Worm (Caenorhabditis elegans) whole organism, L1 larva: ENCODE data around the gene T22D1.1.

Experiments
- C16A3.4 ChIP-seq: fragments of 150-350 bp; optimal IDR thresholded peaks from 2 replicates; lab custom pipeline; 2014; ENCODE audit warnings: missing biosample characterization, missing genetic modification characterization
- aly-2 ChIP-seq: fragments of 150-350 bp; optimal IDR thresholded peaks from 2 replicates; lab custom pipeline; 2014; ENCODE audit warnings: missing biosample characterization, missing genetic modification characterization
- blmp-1 ChIP-seq: fragments of 150-350 bp; optimal IDR thresholded peaks from 2 replicates; lab custom pipeline; 2014; ENCODE audit warnings: missing biosample characterization, missing genetic modification characterization
- ceh-63 ChIP-seq: fragments of 200-800 bp; sonication (Bioruptor generic); optimal IDR thresholded peaks from 2 replicates; lab custom pipeline; 2018; ENCODE audit warnings: mild to moderate bottlenecking, missing genetic modification characterization, missing compliant biosample characterization
- efl-1 ChIP-seq, 4 experiments: fragments of 150-350 bp; optimal IDR thresholded peaks in 3 of 4; peaks in 1 of 4; 1 replicate in 1 of 4; 2 replicates in 3 of 4; lab custom pipeline; 2014; ENCODE audit warnings: missing biosample characterization in 2 of 4, missing genetic modification characterization in 2 of 4, missing genetic modification reagents in 2 of 4
- efl-3 ChIP-seq: fragments of 200-800 bp; sonication (Bioruptor generic); optimal IDR thresholded peaks from 2 replicates; lab custom pipeline; 2018; ENCODE audit warnings: mild to moderate bottlenecking, missing genetic modification characterization, missing compliant biosample characterization
- egl-13 ChIP-seq: sonication (generic microtip); optimal IDR thresholded peaks from 2 replicates; lab custom pipeline; 2016; ENCODE audit warnings: missing genotype, missing genetic modification reagents, missing genetic modification characterization, missing compliant biosample characterization
- elt-2 ChIP-seq: sonication (generic microtip); optimal IDR thresholded peaks from 2 replicates; lab custom pipeline; 2016; ENCODE audit warnings: missing genetic modification characterization, mild to moderate bottlenecking, inconsistent platforms, missing compliant biosample characterization, missing genetic modification reagents
- elt-3 ChIP-seq, 6 experiments: fragments of 150-350 bp in 1 of 6; sonication (generic microtip); optimal IDR thresholded peaks; 2 replicates each; lab custom pipeline; 2017 to 2018; ENCODE audit warnings: missing biosample characterization in 6 of 6, missing genetic modification characterization in 6 of 6, inconsistent platforms in 1 of 6
- ets-5 ChIP-seq: fragments of 200-800 bp; sonication (Bioruptor generic); IDR thresholded peaks from 2 replicates; pipeline ENCODE4 v1.3.6; 2022; ENCODE audit warnings: missing genetic modification characterization, missing compliant biosample characterization
- fkh-10 ChIP-seq: sonication (generic microtip); optimal IDR thresholded peaks from 2 replicates; lab custom pipeline; 2017; ENCODE audit warnings: missing biosample characterization, missing genetic modification reagents, missing genetic modification characterization
- fkh-4 ChIP-seq: sonication (generic microtip); optimal IDR thresholded peaks from 2 replicates; lab custom pipeline; 2016; ENCODE audit warnings: missing compliant biosample characterization, missing genetic modification characterization, borderline replicate concordance
- hlh-4 ChIP-seq: sonication (generic microtip); optimal IDR thresholded peaks from 2 replicates; lab custom pipeline; 2016; ENCODE audit warnings: mild to moderate bottlenecking, missing genetic modification characterization, missing compliant biosample characterization
- hpl-2 ChIP-seq: fragments of 150-350 bp; optimal IDR thresholded peaks from 2 replicates; lab custom pipeline; 2014; ENCODE audit warnings: missing biosample characterization, missing genetic modification reagents, missing genetic modification characterization
- isw-1 ChIP-seq: fragments of 200-800 bp; sonication (Bioruptor generic); IDR thresholded peaks from 2 replicates; pipeline ENCODE4 v1.3.6; 2022; ENCODE audit warnings: missing genetic modification characterization, missing compliant biosample characterization
- jun-1 ChIP-seq: fragments of 150-350 bp; optimal IDR thresholded peaks from 2 replicates; lab custom pipeline; 2014; ENCODE audit warnings: missing biosample characterization, missing genetic modification reagents, missing genetic modification characterization
- lin-14 ChIP-seq: fragments of 200-800 bp; sonication (Bioruptor generic); optimal IDR thresholded peaks from 2 replicates; lab custom pipeline; 2018; ENCODE audit warnings: mild to moderate bottlenecking, missing genetic modification characterization, moderate library complexity, missing compliant biosample characterization
- lin-15B ChIP-seq: fragments of 150-350 bp; sonication (generic microtip); optimal IDR thresholded peaks from 3 replicates; lab custom pipeline; 2014; ENCODE audit warnings: missing biosample characterization, missing genetic modification characterization
- lin-35 ChIP-seq, 2 experiments: fragments of 150-350 bp; optimal IDR thresholded peaks; 2 replicates each; lab custom pipeline; 2014; ENCODE audit warnings: missing biosample characterization in 2 of 2, missing genetic modification characterization in 2 of 2, missing genetic modification reagents in 2 of 2
- mab-9 ChIP-seq: fragments of 200-800 bp; sonication (Bioruptor generic); IDR thresholded peaks from 2 replicates; pipeline ENCODE4 v1.3.6; 2022; ENCODE audit warnings: missing genetic modification reagents, missing genetic modification characterization, missing compliant biosample characterization
- mef-2 ChIP-seq: fragments of 150-350 bp; optimal IDR thresholded peaks from 2 replicates; lab custom pipeline; 2014; ENCODE audit warnings: missing biosample characterization, missing genetic modification characterization
- mep-1 ChIP-seq: fragments of 150-350 bp; optimal IDR thresholded peaks from 2 replicates; lab custom pipeline; 2014; ENCODE audit warnings: missing biosample characterization, missing genetic modification characterization
- nhr-11 ChIP-seq: fragments of 150-350 bp; optimal IDR thresholded peaks from 2 replicates; lab custom pipeline; 2014; ENCODE audit warnings: missing biosample characterization, missing genetic modification characterization
- nhr-12 ChIP-seq: sonication (generic microtip); optimal IDR thresholded peaks from 2 replicates; lab custom pipeline; 2017; ENCODE audit warnings: missing biosample characterization, missing genetic modification characterization
- nhr-20 ChIP-seq: sonication (generic microtip); optimal IDR thresholded peaks from 2 replicates; lab custom pipeline; 2016; ENCODE audit warnings: mild to moderate bottlenecking, missing genetic modification characterization, missing compliant biosample characterization
- nhr-28 ChIP-seq: fragments of 150-350 bp; optimal IDR thresholded peaks from 2 replicates; lab custom pipeline; 2014; ENCODE audit warnings: missing biosample characterization, missing genetic modification characterization
- nhr-84 ChIP-seq: sonication (generic microtip); optimal IDR thresholded peaks from 2 replicates; lab custom pipeline; 2017; ENCODE audit warnings: missing biosample characterization, missing genetic modification characterization
- nhr-90 ChIP-seq: sonication (generic microtip); optimal IDR thresholded peaks from 2 replicates; lab custom pipeline; 2016; ENCODE audit warnings: mild to moderate bottlenecking, missing genetic modification characterization, missing compliant biosample characterization; ENCODE audit not compliant: poor library complexity
- pax-3 ChIP-seq: fragments of 200-800 bp; sonication (Bioruptor generic); optimal IDR thresholded peaks from 2 replicates; lab custom pipeline; 2018; ENCODE audit warnings: mild to moderate bottlenecking, missing genetic modification characterization, moderate library complexity, missing compliant biosample characterization
- skn-1 ChIP-seq: fragments of 150-350 bp; optimal IDR thresholded peaks from 2 replicates; lab custom pipeline; 2014; ENCODE audit warnings: missing biosample characterization, missing genetic modification characterization
- snu-23 ChIP-seq: sonication (generic microtip); optimal IDR thresholded peaks from 2 replicates; lab custom pipeline; 2016; ENCODE audit warnings: missing genetic modification characterization, missing compliant biosample characterization
- sup-37 ChIP-seq: fragments of 200-800 bp; sonication (Bioruptor generic); optimal IDR thresholded peaks from 2 replicates; lab custom pipeline; 2018; ENCODE audit warnings: mild to moderate bottlenecking, missing genetic modification characterization, missing compliant biosample characterization
- unc-130 ChIP-seq: fragments of 150-350 bp; optimal IDR thresholded peaks from 2 replicates; lab custom pipeline; 2017; ENCODE audit warnings: missing biosample characterization, missing genetic modification characterization, inconsistent platforms
- unc-30 ChIP-seq: sonication (generic microtip); optimal IDR thresholded peaks from 2 replicates; lab custom pipeline; 2017; ENCODE audit warnings: missing biosample characterization, missing genetic modification characterization
- unc-62 ChIP-seq: fragments of 150-350 bp; optimal IDR thresholded peaks from 2 replicates; lab custom pipeline; 2014; ENCODE audit warnings: missing biosample characterization, missing genetic modification reagents, missing genetic modification characterization
- zag-1 ChIP-seq: fragments of 150-350 bp; optimal IDR thresholded peaks from 2 replicates; lab custom pipeline; 2014; ENCODE audit warnings: missing biosample characterization, missing genetic modification characterization
- ztf-4 ChIP-seq: fragments of 150-350 bp; optimal IDR thresholded peaks from 2 replicates; lab custom pipeline; 2014; ENCODE audit warnings: missing biosample characterization, missing genetic modification characterization

Gene T22D1.1

ce11 chrIV:6903575-6903974 lies 19.6 kb upstream of the T22D1.1 start, which contains the start of gene T22D1.5:
T22D1.5 (plus strand) TSS chrIV:6903950.
- no peak for TF ChIP-seq efl-1 (optimal IDR thresholded peaks at IDR 0.05; lab: Kevin White, UChicago)
- TF ChIP-seq efl-1 (GFP tag; optimal IDR thresholded peaks at IDR 0.05 in 1 of 2; lab: Kevin White, UChicago), result no peak
- TF ChIP-seq skn-1 (tag; lab: Kevin White, UChicago), result no peak
- TF ChIP-seq unc-30 (tag; lab: Kevin White, UChicago), result no peak
- no peak for TF ChIP-seq nhr-11
- TF ChIP-seq snu-23, result no peak
- no peak for TF ChIP-seq blmp-1
- no peak for TF ChIP-seq nhr-20 (tag; lab: Kevin White, UChicago)
- TF ChIP-seq aly-2 (tag; lab: Kevin White, UChicago), result no peak
- no peak for TF ChIP-seq fkh-10 (GFP tag; lab: Kevin White, UChicago)
- TF ChIP-seq jun-1, result no peak
- no peak for TF ChIP-seq ets-5 (GFP tag; lab: Robert Waterston, UW)
- no peak for TF ChIP-seq hpl-2 (GFP tag; lab: Kevin White, UChicago)
- TF ChIP-seq pax-3 (tag; lab: Kevin White, UChicago), result no peak
- no peak for TF ChIP-seq elt-2
- no peak for TF ChIP-seq lin-15B (tag; lab: Kevin White, UChicago)
- TF ChIP-seq unc-130 (tag; lab: Kevin White, UChicago), result no peak
- TF ChIP-seq ceh-63, result no peak

- TF ChIP-seq fkh-4 (tag; lab: Kevin White, UChicago) (no peak), fkh-10 (GFP tag; lab: Kevin White, UChicago) (no peak), hlh-4 (no peak), C16A3.4 (tag; lab: Kevin White, UChicago) (no peak), lin-15B (tag; lab: Kevin White, UChicago) (no peak), ets-5 (GFP tag; lab: Robert Waterston, UW) (no peak), mep-1 (tag; lab: Kevin White, UChicago) (no peak), elt-3 (tag; optimal IDR thresholded peaks at IDR 0.05; lab: Kevin White, UChicago) (no peak), unc-62 (GFP tag; lab: Kevin White, UChicago) (no peak), mab-9 (GFP tag; lab: Robert Waterston, UW) (no peak), lin-35 (GFP tag; optimal IDR thresholded peaks at IDR 0.05; lab: Kevin White, UChicago) (no peak), elt-2 (no peak), jun-1 (no peak), nhr-20 (tag; lab: Kevin White, UChicago) (no peak)
Observed at ce11 chrIV:6904606-6905005, 18.6 kb upstream of the T22D1.1 start.

- no peak for TF ChIP-seq egl-13 (tag; lab: Kevin White, UChicago)
- TF ChIP-seq nhr-28 (tag; lab: Kevin White, UChicago), result no peak
- TF ChIP-seq zag-1, result no peak
- TF ChIP-seq hlh-4, result no peak
- TF ChIP-seq elt-2, result no peak
- no peak for TF ChIP-seq nhr-12 (tag; lab: Kevin White, UChicago)
- no peak for TF ChIP-seq isw-1 (GFP tag; lab: Robert Waterston, UW)
- no peak for TF ChIP-seq sup-37 (GFP tag; lab: Kevin White, UChicago)
- no peak for TF ChIP-seq efl-3 (GFP tag; lab: Kevin White, UChicago)
- TF ChIP-seq lin-14 (GFP tag; lab: Kevin White, UChicago), result no peak
- no peak for TF ChIP-seq mef-2 (tag; lab: Kevin White, UChicago)
- TF ChIP-seq fkh-10 (GFP tag; lab: Kevin White, UChicago), result no peak
- TF ChIP-seq nhr-84 (tag; lab: Kevin White, UChicago), result no peak
- no peak for TF ChIP-seq ztf-4
- TF ChIP-seq C16A3.4 (tag; lab: Kevin White, UChicago), result no peak
- TF ChIP-seq, all 84 proteins: peak for 0
Observed at ce11 chrIV:6905428-6905827, 17.7 kb upstream of the T22D1.1 start.

DNA sequence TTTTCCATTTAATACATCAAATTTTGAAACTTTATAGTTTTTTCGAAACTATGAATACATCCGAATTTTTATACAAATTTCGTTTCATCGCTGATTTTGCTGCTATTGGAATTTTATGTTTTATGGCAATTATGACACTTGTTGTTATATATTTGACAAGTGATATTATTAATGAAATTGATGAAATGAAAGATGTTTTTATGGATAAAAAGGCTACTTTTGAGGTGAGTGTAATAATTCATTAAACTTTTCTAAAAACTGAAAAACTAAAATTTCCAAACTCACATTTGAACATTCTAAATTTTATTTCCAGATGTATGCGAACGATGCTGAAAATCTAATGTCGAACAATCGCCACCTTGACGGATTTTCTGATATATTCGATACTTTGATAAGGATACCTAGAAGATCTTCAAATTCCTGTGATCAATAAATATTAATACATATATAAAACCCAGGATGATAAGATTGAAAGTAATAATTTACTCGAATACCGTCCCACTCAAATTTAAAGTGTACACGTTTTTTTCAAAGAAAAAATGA lies 17.2 kb upstream of the T22D1.1 start, which contains the start of the genes T22D1.17 and T22D1.8:
Gene T22D1.17, plus strand, starts transcription at position 51 of the 543 bp plus-strand sequence.
Gene T22D1.8, minus strand, starts transcription at position 402 of the 543 bp plus-strand sequence.
- TF ChIP-seq aly-2 (tag; lab: Kevin White, UChicago) (peak; percentile 60), nhr-90 (tag; lab: Kevin White, UChicago) (no peak)
- TF ChIP-seq, all 84 proteins: peak for 1
